Fruit fly (Drosophila melanogaster) whole organism, embryonic: ENCODE data around the gene Rdh.

Experiments used
- Atf3 ChIP-seq: fragments of 200-800 bp; sonication (Bioruptor generic); optimal IDR thresholded peaks from 3 replicates; lab custom pipeline; 2016; ENCODE audit warnings: missing biosample characterization, missing genetic modification characterization
- Bdp1 ChIP-seq: fragments of 200-800 bp; sonication (Bioruptor generic); optimal IDR thresholded peaks from 3 replicates; lab custom pipeline; 2016; ENCODE audit warnings: missing biosample characterization, missing genetic modification characterization
- CG10147 ChIP-seq: fragments of 200-800 bp; sonication (Bioruptor generic); optimal IDR thresholded peaks from 2 replicates; lab custom pipeline; 2019; ENCODE audit warnings: missing biosample characterization, mild to moderate bottlenecking, missing genetic modification characterization, moderate library complexity
- CG12104 ChIP-seq: fragments of 200-800 bp; sonication (Bioruptor generic); optimal IDR thresholded peaks from 3 replicates; lab custom pipeline; 2016; ENCODE audit warnings: missing biosample characterization, missing genetic modification characterization
- CG12942 ChIP-seq: fragments of 200-800 bp; sonication (Bioruptor generic); optimal IDR thresholded peaks from 3 replicates; lab custom pipeline; 2016; ENCODE audit warnings: missing biosample characterization, missing genetic modification characterization
- CG14441 ChIP-seq: fragments of 200-800 bp; sonication (Bioruptor generic); IDR thresholded peaks from 2 replicates; pipeline ENCODE4 v1.3.6; 2022; ENCODE audit warnings: missing biosample characterization, missing genetic modification characterization
- CG14965 ChIP-seq: fragments of 200-800 bp; sonication (Bioruptor generic); optimal IDR thresholded peaks from 2 replicates; lab custom pipeline; 2016; ENCODE audit warnings: missing biosample characterization, missing genetic modification characterization, borderline replicate concordance
- CG16815 ChIP-seq: fragments of 200-800 bp; sonication (Bioruptor generic); optimal IDR thresholded peaks from 3 replicates; lab custom pipeline; 2017; ENCODE audit warnings: missing biosample characterization, mild to moderate bottlenecking, missing genetic modification characterization
- CG17912 ChIP-seq: fragments of 200-800 bp; sonication (Bioruptor generic); optimal IDR thresholded peaks from 2 replicates; lab custom pipeline; 2018; ENCODE audit warnings: missing biosample characterization, mild to moderate bottlenecking, missing genetic modification characterization
- CG30403 ChIP-seq: fragments of 200-800 bp; sonication (Bioruptor generic); optimal IDR thresholded peaks from 3 replicates; lab custom pipeline; 2016; ENCODE audit warnings: missing biosample characterization, missing genetic modification characterization
- CG33557 ChIP-seq: fragments of 200-800 bp; sonication (Bioruptor generic); optimal IDR thresholded peaks from 2 replicates; lab custom pipeline; 2019; ENCODE audit warnings: missing biosample characterization, mild to moderate bottlenecking, missing genetic modification characterization, moderate library complexity
- CG34376 ChIP-seq: fragments of 200-800 bp; sonication (Bioruptor generic); optimal IDR thresholded peaks from 2 replicates; lab custom pipeline; 2018; ENCODE audit warnings: missing biosample characterization, mild to moderate bottlenecking, missing genetic modification characterization
- CG4282 ChIP-seq: fragments of 200-800 bp; sonication (Bioruptor generic); optimal IDR thresholded peaks from 2 replicates; lab custom pipeline; 2016; ENCODE audit warnings: missing biosample characterization, missing genetic modification characterization
- CG4328 ChIP-seq: fragments of 200-800 bp; sonication (Bioruptor generic); optimal IDR thresholded peaks from 3 replicates; lab custom pipeline; 2017; ENCODE audit warnings: missing biosample characterization, missing genetic modification reagents, missing genetic modification characterization
- CG6683 ChIP-seq: fragments of 200-800 bp; sonication (Bioruptor generic); optimal IDR thresholded peaks from 2 replicates; lab custom pipeline; 2017; ENCODE audit warnings: missing biosample characterization, mild to moderate bottlenecking, missing genetic modification characterization, missing genetic modification reagents
- CG6854 ChIP-seq: fragments of 200-800 bp; sonication (Bioruptor generic); optimal IDR thresholded peaks from 3 replicates; lab custom pipeline; 2017; ENCODE audit warnings: missing biosample characterization, mild to moderate bottlenecking, missing genetic modification characterization
- CG7786 ChIP-seq: fragments of 200-800 bp; sonication (Bioruptor generic); optimal IDR thresholded peaks from 2 replicates; lab custom pipeline; 2016; ENCODE audit warnings: missing biosample characterization, missing genetic modification characterization
- CG9609 ChIP-seq: fragments of 200-800 bp; sonication (Bioruptor generic); optimal IDR thresholded peaks from 3 replicates; lab custom pipeline; 2016; ENCODE audit warnings: missing biosample characterization, missing genetic modification characterization
- D19B ChIP-seq: fragments of 200-800 bp; sonication (Bioruptor generic); optimal IDR thresholded peaks from 2 replicates; lab custom pipeline; 2017; ENCODE audit warnings: missing biosample characterization, mild to moderate bottlenecking, missing genetic modification characterization
- Dip2 ChIP-seq: fragments of 200-800 bp; sonication (Bioruptor generic); IDR thresholded peaks from 2 replicates; pipeline ENCODE4 v1.3.6; 2022; ENCODE audit warnings: missing biosample characterization, missing genetic modification characterization
- Doc2 ChIP-seq: fragments of 200-800 bp; sonication (Bioruptor generic); IDR thresholded peaks from 2 replicates; pipeline ENCODE4 v1.3.6; 2022; ENCODE audit warnings: missing biosample characterization, missing genetic modification characterization
- ERR ChIP-seq: fragments of 200-800 bp; sonication (Bioruptor generic); optimal IDR thresholded peaks from 2 replicates; lab custom pipeline; 2016; ENCODE audit warnings: missing biosample characterization, missing genetic modification characterization
- GATAe ChIP-seq: fragments of 200-800 bp; sonication (Bioruptor generic); conservative IDR thresholded peaks from 2 replicates; pipeline ENCODE4 v1.3.6; 2022; ENCODE audit warnings: missing biosample characterization, missing genetic modification characterization
- HLH4C ChIP-seq: fragments of 200-800 bp; sonication (Bioruptor generic); IDR thresholded peaks from 3 replicates; pipeline ENCODE4 v1.3.6; 2022; ENCODE audit warnings: missing biosample characterization, missing genetic modification characterization; ENCODE audit not compliant: partially characterized antibody
- Kr ChIP-seq: fragments of 200-800 bp; sonication (Bioruptor generic); optimal IDR thresholded peaks from 2 replicates; lab custom pipeline; 2017; ENCODE audit warnings: missing biosample characterization, mild to moderate bottlenecking, missing genetic modification characterization
- Lpt ChIP-seq: fragments of >200 bp; optimal IDR thresholded peaks from 2 replicates; lab custom pipeline; 2018; ENCODE audit warnings: missing biosample characterization, missing genetic modification characterization
- Oli ChIP-seq: fragments of 200-800 bp; sonication (Bioruptor generic); optimal IDR thresholded peaks from 2 replicates; lab custom pipeline; 2018; ENCODE audit warnings: missing biosample characterization, mild to moderate bottlenecking, missing genetic modification characterization, moderate library complexity
- Sox102F ChIP-seq: fragments of 200-800 bp; sonication (Bioruptor generic); optimal IDR thresholded peaks from 2 replicates; lab custom pipeline; 2018; ENCODE audit warnings: missing biosample characterization, mild to moderate bottlenecking, missing genetic modification characterization, moderate library complexity
- Sry-δ ChIP-seq: fragments of 200-800 bp; sonication (Bioruptor generic); optimal IDR thresholded peaks from 2 replicates; lab custom pipeline; 2016; ENCODE audit warnings: missing biosample characterization, missing genetic modification characterization
- ac ChIP-seq: fragments of 200-800 bp; sonication (Bioruptor generic); optimal IDR thresholded peaks from 3 replicates; lab custom pipeline; 2017; ENCODE audit warnings: missing biosample characterization, mild to moderate bottlenecking, missing genetic modification characterization
- cg ChIP-seq: fragments of 200-800 bp; sonication (Bioruptor generic); optimal IDR thresholded peaks from 3 replicates; lab custom pipeline; 2019; ENCODE audit warnings: missing biosample characterization, mild to moderate bottlenecking, missing genetic modification characterization, moderate library complexity
- crc ChIP-seq: fragments of 200-800 bp; sonication (Bioruptor generic); optimal IDR thresholded peaks from 2 replicates; lab custom pipeline; 2016; ENCODE audit warnings: missing biosample characterization, missing genetic modification characterization
- dysf ChIP-seq: fragments of 200-800 bp; sonication (Bioruptor generic); IDR thresholded peaks from 3 replicates; pipeline ENCODE4 v1.3.6; 2022; ENCODE audit warnings: missing biosample characterization, missing genetic modification characterization
- ems ChIP-seq: fragments of 200-800 bp; sonication (Bioruptor generic); optimal IDR thresholded peaks from 3 replicates; lab custom pipeline; 2016; ENCODE audit warnings: missing biosample characterization, missing genetic modification characterization
- eyg ChIP-seq: fragments of 200-800 bp; sonication (Bioruptor generic); optimal IDR thresholded peaks from 3 replicates; lab custom pipeline; 2016; ENCODE audit warnings: missing biosample characterization, missing genetic modification characterization
- ind ChIP-seq: fragments of 200-800 bp; sonication (Bioruptor generic); optimal IDR thresholded peaks from 3 replicates; lab custom pipeline; 2016; ENCODE audit warnings: missing biosample characterization, missing genetic modification characterization
- lmd ChIP-seq: fragments of 200-800 bp; sonication (Bioruptor generic); IDR thresholded peaks from 2 replicates; pipeline ENCODE4 v1.3.6; 2022; ENCODE audit warnings: missing biosample characterization, missing genetic modification characterization
- lola ChIP-seq, 3 experiments: fragments of >200 bp in 2 of 3; fragments of 200-800 bp in 1 of 3; sonication (Bioruptor generic) in 1 of 3; optimal IDR thresholded peaks; 2 replicates each; lab custom pipeline; 2017 to 2019; ENCODE audit warnings: missing biosample characterization in 3 of 3, missing genetic modification characterization in 3 of 3, mild to moderate bottlenecking in 1 of 3, moderate library complexity in 1 of 3
- nmo ChIP-seq: fragments of 200-800 bp; sonication (Bioruptor generic); optimal IDR thresholded peaks from 2 replicates; lab custom pipeline; 2018; ENCODE audit warnings: missing biosample characterization, mild to moderate bottlenecking, missing genetic modification characterization, moderate library complexity
- pnt ChIP-seq: fragments of 200-800 bp; sonication (Bioruptor generic); optimal IDR thresholded peaks from 3 replicates; lab custom pipeline; 2016; ENCODE audit warnings: missing biosample characterization, missing genetic modification characterization
- run ChIP-seq: fragments of 200-800 bp; sonication (Bioruptor generic); optimal IDR thresholded peaks from 3 replicates; lab custom pipeline; 2018; ENCODE audit warnings: missing biosample characterization, mild to moderate bottlenecking, missing genetic modification characterization
- shn ChIP-seq: fragments of 200-800 bp; sonication (Bioruptor generic); optimal IDR thresholded peaks from 3 replicates; lab custom pipeline; 2016; ENCODE audit warnings: missing biosample characterization, missing genetic modification characterization
- slp2 ChIP-seq: fragments of 200-800 bp; sonication (Bioruptor generic); optimal IDR thresholded peaks from 2 replicates; lab custom pipeline; 2016; ENCODE audit warnings: missing biosample characterization, missing genetic modification characterization
- so ChIP-seq: fragments of 200-800 bp; sonication (Bioruptor generic); IDR thresholded peaks from 3 replicates; pipeline ENCODE4 v1.3.6; 2022; ENCODE audit warnings: missing biosample characterization, missing genetic modification characterization
- tap ChIP-seq: fragments of 200-800 bp; optimal IDR thresholded peaks from 3 replicates; lab custom pipeline; 2019; ENCODE audit warnings: missing biosample characterization, mild to moderate bottlenecking, missing genetic modification characterization, moderate library complexity
- toy ChIP-seq: fragments of 200-800 bp; sonication (Bioruptor generic); IDR thresholded peaks from 2 replicates; pipeline ENCODE4 v1.3.6; 2022; ENCODE audit warnings: missing biosample characterization, missing genetic modification characterization
- unc-4 ChIP-seq: fragments of 200-800 bp; sonication (Bioruptor generic); IDR thresholded peaks from 2 replicates; pipeline ENCODE4 v1.3.6; 2022; ENCODE audit warnings: missing biosample characterization, missing genetic modification characterization; ENCODE audit not compliant: partially characterized antibody
- vnd ChIP-seq: fragments of 200-800 bp; sonication (Bioruptor generic); IDR thresholded peaks from 3 replicates; pipeline ENCODE4 v1.3.6; 2022; ENCODE audit warnings: missing biosample characterization, missing genetic modification characterization; ENCODE audit not compliant: partially characterized antibody
- yki ChIP-seq: fragments of >200 bp; optimal IDR thresholded peaks from 3 replicates; lab custom pipeline; 2018
- zfh2 ChIP-seq: fragments of 200-800 bp; sonication (Bioruptor generic); optimal IDR thresholded peaks from 2 replicates; lab custom pipeline; 2016; ENCODE audit warnings: missing biosample characterization, missing genetic modification characterization

The Rdh gene

dm6 chr3L:3814010-3814833 lies 11.0 kb upstream of the Rdh start, which contains the start of gene Scsalpha1 (continued):
- TF ChIP-seq CG4328 (peak; percentile 1), CG12104 (GFP tag; lab: Kevin White, UChicago) (no peak), CG6854 (no peak), slp2 (GFP tag; lab: Kevin White, UChicago) (no peak), ind (peak; percentile 32), CG16815 (GFP tag; lab: Kevin White, UChicago) (peak; percentile 3), CG34376 (GFP tag; lab: Kevin White, UChicago) (peak; percentile 15), lola (GFP tag; optimal IDR thresholded peaks at IDR 0.05; lab: Kevin White, UChicago) (no peak), tap (tag; lab: Kevin White, UChicago) (no peak), CG10147 (GFP tag; lab: Kevin White, UChicago) (peak; percentile 12), D19B (GFP tag; lab: Kevin White, UChicago) (no peak), cg (GFP tag; lab: Kevin White, UChicago) (no peak), CG9609 (GFP tag; lab: Kevin White, UChicago) (peak; percentile 8), unc-4 (GFP tag; lab: Robert Waterston, UW) (peak; percentile 99), zfh2 (GFP tag; lab: Kevin White, UChicago) (peak; percentile 7), pnt (GFP tag; lab: Kevin White, UChicago) (no peak), Bdp1 (GFP tag; lab: Kevin White, UChicago) (no peak), Doc2 (GFP tag; lab: Robert Waterston, UW) (no peak), ems (GFP tag; lab: Kevin White, UChicago) (no peak), so (0 out of 3 replicates have a peak, but pooled peaks have one; percentile 33), GATAe (GFP tag; lab: Robert Waterston, UW) (no peak), CG12942 (peak; percentile 25), vnd (GFP tag; lab: Robert Waterston, UW) (peak; percentile 99), CG17912 (GFP tag; lab: Kevin White, UChicago) (no peak), Kr (no peak), Lpt (GFP tag; lab: Kevin White, UChicago) (no peak), Sry-δ (GFP tag; lab: Kevin White, UChicago) (peak; percentile 97), ac (GFP tag; lab: Kevin White, UChicago) (no peak), Oli (peak; percentile 55), lmd (GFP tag; lab: Robert Waterston, UW) (no peak), CG14441 (peak; percentile 26), Sox102F (GFP tag; lab: Kevin White, UChicago) (no peak), CG6683 (GFP tag; lab: Kevin White, UChicago) (no peak), eyg (GFP tag; lab: Kevin White, UChicago) (no peak), crc (GFP tag; lab: Kevin White, UChicago) (no peak), CG33557 (GFP tag; lab: Kevin White, UChicago) (no peak), Dip2 (GFP tag; lab: Robert Waterston, UW) (no peak), yki (no peak), CG30403 (peak; percentile 31), nmo (GFP tag; lab: Kevin White, UChicago) (peak; percentile 31), dysf (peak; percentile 54; the same call in 2 of the 3 replicates), run (no peak), toy (GFP tag; lab: Robert Waterston, UW) (no peak), Atf3 (GFP tag; lab: Kevin White, UChicago) (no peak), ERR (no peak), CG4282 (GFP tag; lab: Kevin White, UChicago) (no peak), HLH4C (GFP tag; lab: Robert Waterston, UW) (peak; percentile 99), CG7786 (GFP tag; lab: Kevin White, UChicago) (no peak), shn (GFP tag; lab: Kevin White, UChicago) (no peak), CG14965 (GFP tag; lab: Kevin White, UChicago) (no peak)
